Worm (Caenorhabditis elegans) whole organism, young adult: ENCODE results near the gene F22F4.9.

Source experiments
- C17E4.6 ChIP-seq: fragments of 200-800 bp; sonication (Bioruptor generic); IDR thresholded peaks from 2 replicates; pipeline ENCODE4 v1.3.6; 2022; ENCODE audit warnings: missing genetic modification reagents, missing genetic modification characterization, missing compliant biosample characterization
- F22D6.2 ChIP-seq: sonication (generic microtip); optimal IDR thresholded peaks from 2 replicates; lab custom pipeline; 2016; ENCODE audit warnings: mild to moderate bottlenecking, missing genetic modification characterization, missing compliant biosample characterization
- F23B12.7 ChIP-seq: sonication (generic microtip); optimal IDR thresholded peaks from 2 replicates; lab custom pipeline; 2017; ENCODE audit warnings: missing genetic modification characterization, mild to moderate bottlenecking, missing compliant biosample characterization, antibody characterized with exemption, moderate library complexity; ENCODE audit not compliant: insufficient read depth
- F37B4.10 ChIP-seq: fragments of 200-800 bp; sonication (Bioruptor generic); IDR thresholded peaks from 2 replicates; pipeline ENCODE4 v1.3.6; 2022; ENCODE audit warnings: missing genetic modification characterization, missing compliant biosample characterization
- F49E8.2 ChIP-seq: sonication (generic microtip); optimal IDR thresholded peaks from 3 replicates; lab custom pipeline; 2017; ENCODE audit warnings: missing genetic modification characterization, mild to moderate bottlenecking, missing compliant biosample characterization, antibody characterized with exemption, moderate library complexity; ENCODE audit not compliant: insufficient read depth
- F57A8.1 ChIP-seq: fragments of 200-800 bp; sonication (Bioruptor generic); optimal IDR thresholded peaks from 2 replicates; lab custom pipeline; 2018; ENCODE audit warnings: mild to moderate bottlenecking, missing genetic modification characterization, moderate library complexity, missing compliant biosample characterization
- K11D2.4 ChIP-seq: fragments of 200-800 bp; sonication (Bioruptor generic); IDR thresholded peaks from 2 replicates; pipeline ENCODE4 v1.3.6; 2022; ENCODE audit warnings: missing genetic modification reagents, missing genetic modification characterization, missing compliant biosample characterization
- K12H6.12 ChIP-seq: fragments of 200-800 bp; sonication (Bioruptor generic); optimal IDR thresholded peaks from 2 replicates; lab custom pipeline; 2018; ENCODE audit warnings: mild to moderate bottlenecking, missing genetic modification characterization, missing compliant biosample characterization
- Y53F4B.3 ChIP-seq: fragments of 200-800 bp; sonication (Bioruptor generic); IDR thresholded peaks from 2 replicates; pipeline ENCODE4 v1.3.6; 2022; ENCODE audit warnings: missing genetic modification reagents, missing genetic modification characterization, missing compliant biosample characterization
- Y53G8AR.9 ChIP-seq: fragments of 200-800 bp; sonication (Bioruptor generic); conservative IDR thresholded peaks from 2 replicates; pipeline ENCODE4 v1.3.6; 2022; ENCODE audit warnings: missing genetic modification reagents, missing genetic modification characterization, missing compliant biosample characterization
- Y67H2A.10 ChIP-seq: fragments of 200-800 bp; sonication (Bioruptor generic); conservative IDR thresholded peaks from 2 replicates; pipeline ENCODE4 v1.3.6; 2022; ENCODE audit warnings: missing genetic modification reagents, missing genetic modification characterization, missing compliant biosample characterization
- ceh-27 ChIP-seq: fragments of 200-800 bp; sonication (Bioruptor generic); optimal IDR thresholded peaks from 2 replicates; lab custom pipeline; 2018; ENCODE audit warnings: mild to moderate bottlenecking, missing genetic modification characterization, moderate library complexity, missing compliant biosample characterization
- ceh-58 ChIP-seq: fragments of 200-800 bp; sonication (Bioruptor generic); IDR thresholded peaks from 2 replicates; pipeline ENCODE4 v1.3.6; 2022; ENCODE audit warnings: missing genetic modification characterization, missing compliant biosample characterization
- chd-7 ChIP-seq: sonication (generic microtip); optimal IDR thresholded peaks from 2 replicates; lab custom pipeline; 2016; ENCODE audit warnings: mild to moderate bottlenecking, missing genetic modification characterization, moderate library complexity, missing compliant biosample characterization
- die-1 ChIP-seq: sonication (generic microtip); optimal IDR thresholded peaks from 2 replicates; lab custom pipeline; 2016; ENCODE audit warnings: missing genotype, mild to moderate bottlenecking, missing genetic modification characterization, missing compliant biosample characterization
- dox-1 ChIP-seq: fragments of 200-800 bp; sonication (Bioruptor generic); IDR thresholded peaks from 2 replicates; pipeline ENCODE4 v1.3.6; 2022; ENCODE audit warnings: missing genetic modification reagents, missing genetic modification characterization, missing compliant biosample characterization
- dpl-1 ChIP-seq: fragments of 150-350 bp; optimal IDR thresholded peaks from 2 replicates; lab custom pipeline; 2014; ENCODE audit warnings: missing biosample characterization, missing genetic modification reagents, missing genetic modification characterization
- efl-1 ChIP-seq: fragments of 150-350 bp; optimal IDR thresholded peaks from 2 replicates; lab custom pipeline; 2014; ENCODE audit warnings: missing biosample characterization, missing genetic modification reagents, missing genetic modification characterization
- egl-44 ChIP-seq: fragments of 200-800 bp; sonication (Bioruptor generic); IDR thresholded peaks from 2 replicates; pipeline ENCODE4 v1.3.6; 2022; ENCODE audit warnings: missing genetic modification reagents, missing genetic modification characterization, missing compliant biosample characterization
- ekl-4 ChIP-seq: fragments of 200-800 bp; sonication (Bioruptor generic); IDR thresholded peaks from 2 replicates; pipeline ENCODE4 v1.3.6; 2022; ENCODE audit warnings: missing genetic modification reagents, missing genetic modification characterization, missing compliant biosample characterization
- ets-4 ChIP-seq: fragments of 200-800 bp; sonication (Bioruptor generic); optimal IDR thresholded peaks from 2 replicates; lab custom pipeline; 2018; ENCODE audit warnings: mild to moderate bottlenecking, missing genetic modification characterization, missing compliant biosample characterization
- gei-17 ChIP-seq: fragments of 200-800 bp; sonication (Bioruptor generic); optimal IDR thresholded peaks from 2 replicates; lab custom pipeline; 2018; ENCODE audit warnings: mild to moderate bottlenecking, missing genetic modification characterization, missing compliant biosample characterization
- hmg-1.2 ChIP-seq: fragments of 200-800 bp; sonication (Bioruptor generic); IDR thresholded peaks from 2 replicates; pipeline ENCODE4 v1.3.6; 2022; ENCODE audit warnings: missing genetic modification reagents, missing genetic modification characterization, missing compliant biosample characterization
- hmg-20 ChIP-seq: fragments of 200-800 bp; sonication (Bioruptor generic); IDR thresholded peaks from 2 replicates; pipeline ENCODE4 v1.3.6; 2022; ENCODE audit warnings: missing genetic modification reagents, missing genetic modification characterization, missing compliant biosample characterization
- lag-1 ChIP-seq: fragments of 200-800 bp; sonication (Bioruptor generic); IDR thresholded peaks from 2 replicates; pipeline ENCODE4 v1.3.6; 2022; ENCODE audit warnings: missing genetic modification reagents, missing genetic modification characterization, missing compliant biosample characterization
- let-607 ChIP-seq, 2 experiments: fragments of 200-800 bp in 1 of 2; sonication (Bioruptor generic) in 1 of 2; sonication (generic microtip) in 1 of 2; optimal IDR thresholded peaks; 2 replicates each; lab custom pipeline; 2016 to 2018; ENCODE audit warnings: mild to moderate bottlenecking in 2 of 2, missing compliant biosample characterization in 2 of 2, missing genetic modification characterization in 2 of 2, moderate library complexity in 2 of 2, missing genotype in 1 of 2
- lin-35 ChIP-seq, 3 experiments: fragments of 150-350 bp in 2 of 3; sonication (generic microtip) in 1 of 3; optimal IDR thresholded peaks; 2 replicates each; lab custom pipeline; 2014 to 2018; ENCODE audit warnings: missing biosample characterization in 3 of 3, missing genetic modification characterization in 3 of 3, missing genetic modification reagents in 3 of 3
- lin-40 ChIP-seq: sonication (generic microtip); optimal IDR thresholded peaks from 2 replicates; lab custom pipeline; 2016; ENCODE audit warnings: missing genetic modification characterization, mild to moderate bottlenecking, missing compliant biosample characterization, missing genotype, missing genetic modification reagents
- lin-54 ChIP-seq: fragments of 200-800 bp; sonication (Bioruptor generic); optimal IDR thresholded peaks from 2 replicates; lab custom pipeline; 2018; ENCODE audit warnings: mild to moderate bottlenecking, missing genetic modification characterization, missing compliant biosample characterization
- madf-10 ChIP-seq: sonication (generic microtip); optimal IDR thresholded peaks from 2 replicates; lab custom pipeline; 2016; ENCODE audit warnings: mild to moderate bottlenecking, missing genetic modification characterization, missing compliant biosample characterization
- madf-3 ChIP-seq: fragments of 200-800 bp; sonication (Bioruptor generic); IDR thresholded peaks from 2 replicates; pipeline ENCODE4 v1.3.6; 2022; ENCODE audit warnings: missing genetic modification reagents, missing genetic modification characterization, missing compliant biosample characterization
- madf-6 ChIP-seq: fragments of 200-800 bp; sonication (Bioruptor generic); IDR thresholded peaks from 2 replicates; pipeline ENCODE4 v1.3.6; 2022; ENCODE audit warnings: missing genetic modification reagents, missing genetic modification characterization, missing compliant biosample characterization
- mcd-1 ChIP-seq: fragments of 200-800 bp; sonication (Bioruptor generic); IDR thresholded peaks from 2 replicates; pipeline ENCODE4 v1.3.6; 2022; ENCODE audit warnings: missing genetic modification reagents, missing genetic modification characterization, missing compliant biosample characterization
- nhr-80 ChIP-seq: sonication (generic microtip); optimal IDR thresholded peaks from 2 replicates; lab custom pipeline; 2016; ENCODE audit warnings: missing genetic modification characterization, missing compliant biosample characterization
- pbrm-1 ChIP-seq: fragments of 200-800 bp; sonication (Bioruptor generic); IDR thresholded peaks from 2 replicates; pipeline ENCODE4 v1.3.6; 2022; ENCODE audit warnings: missing genetic modification reagents, missing genetic modification characterization, missing compliant biosample characterization
- pha-4 ChIP-seq: fragments of 150-350 bp; sonication (generic microtip); optimal IDR thresholded peaks from 2 replicates; lab custom pipeline; 2014; ENCODE audit warnings: missing biosample characterization, missing genetic modification reagents, missing genetic modification characterization
- sdz-38 ChIP-seq: sonication (generic microtip); optimal IDR thresholded peaks from 2 replicates; lab custom pipeline; 2016; ENCODE audit warnings: missing genotype, missing genetic modification characterization, missing compliant biosample characterization
- snpc-3.4 ChIP-seq: sonication (generic microtip); optimal IDR thresholded peaks from 2 replicates; lab custom pipeline; 2017; ENCODE audit warnings: missing genetic modification characterization, mild to moderate bottlenecking, missing compliant biosample characterization, antibody characterized with exemption, moderate library complexity, missing genotype, missing genetic modification reagents
- snpc-4 ChIP-seq, 5 experiments: fragments of 150-350 bp in 1 of 5; sonication (generic microtip) in 4 of 5; optimal IDR thresholded peaks; 2 replicates each; lab custom pipeline; 2014 to 2018; ENCODE audit warnings: missing genetic modification characterization in 5 of 5, missing biosample characterization in 3 of 5, antibody characterized with exemption in 2 of 5, mild to moderate bottlenecking in 2 of 5, missing compliant biosample characterization in 2 of 5, missing genotype in 2 of 5, moderate library complexity in 2 of 5, missing genetic modification reagents in 1 of 5
- somi-1 ChIP-seq: fragments of 200-800 bp; sonication (Bioruptor generic); optimal IDR thresholded peaks from 2 replicates; lab custom pipeline; 2018; ENCODE audit warnings: mild to moderate bottlenecking, missing genetic modification characterization, missing compliant biosample characterization
- tbp1 ChIP-seq: fragments of 200-800 bp; sonication (Bioruptor generic); optimal IDR thresholded peaks from 2 replicates; lab custom pipeline; 2018; ENCODE audit warnings: mild to moderate bottlenecking, missing genetic modification characterization, missing compliant biosample characterization
- tbx-9 ChIP-seq: sonication (generic microtip); optimal IDR thresholded peaks from 2 replicates; lab custom pipeline; 2016; ENCODE audit warnings: borderline replicate concordance, missing genetic modification characterization, inconsistent platforms, missing compliant biosample characterization
- tlf-1 ChIP-seq: fragments of 200-800 bp; sonication (Bioruptor generic); optimal IDR thresholded peaks from 2 replicates; lab custom pipeline; 2018; ENCODE audit warnings: mild to moderate bottlenecking, missing genetic modification characterization, missing compliant biosample characterization
- zfh-2 ChIP-seq: fragments of 200-800 bp; sonication (Bioruptor generic); conservative IDR thresholded peaks from 2 replicates; pipeline ENCODE4 v1.3.6; 2022; ENCODE audit warnings: missing genetic modification reagents, missing genetic modification characterization, missing compliant biosample characterization
- ztf-18 ChIP-seq: sonication (generic microtip); optimal IDR thresholded peaks from 2 replicates; lab custom pipeline; 2016; ENCODE audit warnings: missing genotype, mild to moderate bottlenecking, missing genetic modification characterization, missing compliant biosample characterization
- ztf-26 ChIP-seq: sonication (generic microtip); optimal IDR thresholded peaks from 2 replicates; lab custom pipeline; 2017; ENCODE audit warnings: missing genetic modification characterization, missing compliant biosample characterization
- ztf-28 ChIP-seq: fragments of 200-800 bp; sonication (Bioruptor generic); IDR thresholded peaks from 2 replicates; pipeline ENCODE4 v1.3.6; 2022; ENCODE audit warnings: missing genetic modification reagents, missing genetic modification characterization, missing compliant biosample characterization

Gene F22F4.9

DNA sequence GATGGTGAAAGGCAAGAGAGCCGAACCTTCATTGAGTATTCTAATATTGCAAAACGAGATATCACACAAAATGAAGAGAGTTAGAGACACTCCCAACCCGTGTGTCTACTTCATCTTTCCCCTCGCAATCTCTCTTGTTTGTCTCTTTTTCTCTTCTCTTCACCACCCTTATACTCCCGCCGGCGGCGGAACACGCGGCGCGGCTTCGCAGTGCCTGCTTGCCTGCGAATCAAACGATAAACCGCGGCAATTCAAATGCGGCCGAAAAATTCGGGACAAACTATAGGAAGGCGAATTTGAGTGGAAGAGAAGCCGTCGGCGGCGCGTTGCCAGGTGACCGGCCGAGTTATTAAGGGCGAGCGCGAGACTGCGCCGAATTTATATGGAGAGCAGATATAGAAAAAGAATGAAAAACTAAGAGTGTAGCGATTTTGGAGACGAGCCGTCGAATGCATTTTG, 14.7 kb downstream of the F22F4.9 start, which contains the start of gene klp-13:
Gene klp-13, plus strand, starts transcription at position 409 of the 459 bp plus-strand sequence.
- no peak for TF ChIP-seq snpc-4 (GFP tag; optimal IDR thresholded peaks at IDR 0.05; lab: Kevin White, UChicago)
- peak in 1 of 4 experiments; percentile 57 for TF ChIP-seq snpc-4 (tag; optimal IDR thresholded peaks at IDR 0.05; lab: Kevin White, UChicago)
- peak; percentile 78 for TF ChIP-seq lin-40 (tag; lab: Kevin White, UChicago)
- no peak for TF ChIP-seq ztf-28
- TF ChIP-seq madf-6 (GFP tag; lab: Robert Waterston, UW) = peak; percentile 61; the same call in 1 of the 2 replicates
- no peak for TF ChIP-seq sdz-38 (tag; lab: Kevin White, UChicago)
- peak; percentile 30 to 83 for TF ChIP-seq let-607 (tag; optimal IDR thresholded peaks at IDR 0.05; lab: Kevin White, UChicago)
- no peak for TF ChIP-seq C17E4.6
- no peak for TF ChIP-seq hmg-20
- no peak for TF ChIP-seq lin-54 (GFP tag; lab: Kevin White, UChicago)
- peak; percentile 60 for TF ChIP-seq mcd-1 (GFP tag; lab: Robert Waterston, UW)
- peak; percentile 87 for TF ChIP-seq hmg-1.2
- TF ChIP-seq ztf-18 = peak; percentile 30
- peak; percentile 98 for TF ChIP-seq madf-10 (tag; lab: Kevin White, UChicago)
- TF ChIP-seq pha-4 (tag; lab: Kevin White, UChicago) = no peak
- TF ChIP-seq ztf-26 (tag; lab: Kevin White, UChicago) = peak; percentile 10
- no peak for TF ChIP-seq F22D6.2 (tag; lab: Kevin White, UChicago)
- no peak for TF ChIP-seq F49E8.2 (tag; lab: Kevin White, UChicago)
- TF ChIP-seq ets-4 (GFP tag; lab: Kevin White, UChicago) = peak; percentile 38
- peak; percentile 16 for TF ChIP-seq somi-1 (GFP tag; lab: Kevin White, UChicago)
- peak; percentile 50 for TF ChIP-seq F23B12.7
- no peak for TF ChIP-seq tlf-1 (GFP tag; lab: Kevin White, UChicago)
- TF ChIP-seq F57A8.1 (GFP tag; lab: Kevin White, UChicago) = peak; percentile 55
- peak; percentile 81 for TF ChIP-seq ekl-4 (GFP tag; lab: Robert Waterston, UW)
- peak; percentile 90 for TF ChIP-seq K12H6.12
- TF ChIP-seq gei-17 = peak; percentile 45
- peak; percentile 51 for TF ChIP-seq dpl-1 (GFP tag; lab: Kevin White, UChicago)
- peak; percentile 88 for TF ChIP-seq ceh-27 (GFP tag; lab: Kevin White, UChicago)
- TF ChIP-seq ceh-58 (GFP tag; lab: Robert Waterston, UW) = no peak
- TF ChIP-seq die-1 (tag; lab: Kevin White, UChicago) = peak; percentile 11
- peak; percentile 64 for TF ChIP-seq chd-7 (tag; lab: Kevin White, UChicago)
- peak; percentile 70 for TF ChIP-seq nhr-80 (tag; lab: Kevin White, UChicago)
- TF ChIP-seq K11D2.4 (GFP tag; lab: Robert Waterston, UW) = peak; percentile 67
- TF ChIP-seq tbp1 = peak; percentile 52
- TF ChIP-seq Y53G8AR.9 = peak; percentile 33; the same call in 1 of the 2 replicates
- peak; percentile 70 for TF ChIP-seq efl-1 (GFP tag; lab: Kevin White, UChicago)
- peak; percentile 48; the same call in 1 of the 2 replicates for TF ChIP-seq pbrm-1 (GFP tag; lab: Robert Waterston, UW)
- TF ChIP-seq F37B4.10 (GFP tag; lab: Robert Waterston, UW) = 0 out of 2 replicates have a peak, but pooled peaks have one; percentile 86
- TF ChIP-seq dox-1 (GFP tag; lab: Robert Waterston, UW) = peak; percentile 65; the same call in 1 of the 2 replicates
- TF ChIP-seq Y53F4B.3 = no peak
- no peak for TF ChIP-seq lag-1 (GFP tag; lab: Robert Waterston, UW)
- TF ChIP-seq zfh-2 = peak; percentile 97
- peak; percentile 89 for TF ChIP-seq madf-3
- TF ChIP-seq Y67H2A.10 (GFP tag; lab: Robert Waterston, UW) = 0 out of 2 replicates have a peak, but pooled peaks have one; percentile 49
- no peak for TF ChIP-seq snpc-3.4 (tag; lab: Kevin White, UChicago)
- no peak for TF ChIP-seq tbx-9 (tag; lab: Kevin White, UChicago)
- peak in 1 of 3 experiments; percentile 83 for TF ChIP-seq lin-35 (GFP tag; optimal IDR thresholded peaks at IDR 0.05; lab: Kevin White, UChicago)
- peak; percentile 41; the same call in 1 of the 2 replicates for TF ChIP-seq egl-44 (GFP tag; lab: Robert Waterston, UW)
